Fruit fly (Drosophila melanogaster) whole organism, embryonic: ENCODE results near the gene COX7AL2.

Experiments
- Rfx ChIP-seq: fragments of 200-800 bp; sonication (Bioruptor generic); IDR thresholded peaks from 2 replicates; pipeline ENCODE4 v1.3.6; 2022; ENCODE audit warnings: missing biosample characterization, missing genetic modification characterization
- Six4 ChIP-seq: fragments of 200-800 bp; sonication (Bioruptor generic); optimal IDR thresholded peaks from 2 replicates; lab custom pipeline; 2016; ENCODE audit warnings: missing biosample characterization, missing genetic modification characterization
- stc ChIP-seq: fragments of 200-800 bp; sonication (Bioruptor generic); IDR thresholded peaks from 2 replicates; pipeline ENCODE4 v1.3.6; 2022; ENCODE audit warnings: missing biosample characterization, missing genetic modification characterization

dm6 chr2L:2216065-2216464 is 18.4 kb upstream of the COX7AL2 start, which contains the start of gene daed:
- TF ChIP-seq Six4 (GFP tag; lab: Kevin White, UChicago) (no peak), stc (no peak), Rfx (no peak)
